Fruit fly (Drosophila melanogaster) whole organism, embryonic: Measurements from ENCODE around the gene CG14331.

Experiments
- CG5180 ChIP-seq: fragments of 200-800 bp; sonication (Bioruptor generic); optimal IDR thresholded peaks from 3 replicates; lab custom pipeline; 2017; ENCODE audit warnings: missing biosample characterization, missing genetic modification characterization, mild to moderate bottlenecking, moderate library complexity, missing genetic modification reagents
- Spps ChIP-seq: fragments of 200-800 bp; sonication (Bioruptor generic); optimal IDR thresholded peaks from 2 replicates; lab custom pipeline; 2018; ENCODE audit warnings: missing biosample characterization, mild to moderate bottlenecking, missing genetic modification characterization
- Taf1 ChIP-seq: fragments of 200-800 bp; sonication (Bioruptor generic); IDR thresholded peaks from 2 replicates; pipeline ENCODE4 v1.3.6; 2022; ENCODE audit warnings: missing biosample characterization, missing genetic modification characterization
- YL-1 ChIP-seq: fragments of 200-800 bp; sonication (Bioruptor generic); optimal IDR thresholded peaks from 3 replicates; lab custom pipeline; 2017; ENCODE audit warnings: missing biosample characterization, mild to moderate bottlenecking, missing genetic modification characterization
- ato ChIP-seq: fragments of 200-800 bp; sonication (Bioruptor generic); IDR thresholded peaks from 2 replicates; pipeline ENCODE4 v1.3.6; 2022; ENCODE audit warnings: missing biosample characterization, missing genetic modification characterization; ENCODE audit not compliant: partially characterized antibody
- ranshi ChIP-seq: fragments of 200-800 bp; sonication (Bioruptor generic); IDR thresholded peaks from 2 replicates; pipeline ENCODE4 v1.3.6; 2022; ENCODE audit warnings: missing biosample characterization, missing genetic modification characterization

DNA sequence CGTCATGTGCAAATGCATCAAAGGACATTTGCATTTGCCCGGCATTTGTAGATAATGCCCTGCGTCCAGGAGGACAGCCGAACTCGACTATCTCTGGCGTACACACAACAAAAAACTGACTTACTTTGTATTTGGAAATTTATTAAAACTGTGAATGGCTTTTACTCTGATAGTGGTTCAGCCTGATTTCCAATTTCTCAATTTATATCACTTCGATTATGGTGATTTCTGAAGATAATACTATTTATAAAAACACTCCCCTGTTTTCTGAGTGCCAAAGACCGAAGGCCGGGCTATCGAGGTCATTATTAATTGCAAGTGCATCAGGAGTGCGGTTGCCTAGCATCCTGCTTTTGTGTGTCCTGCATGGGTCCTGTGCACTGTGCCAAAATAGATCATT is 30.5 kb upstream of the CG14331 start:
- no peak for TF ChIP-seq Spps (tag; lab: Kevin White, UChicago)
- no peak for TF ChIP-seq YL-1 (GFP tag; lab: Kevin White, UChicago)
- no peak for TF ChIP-seq Taf1 (GFP tag; lab: Robert Waterston, UW)
- TF ChIP-seq ranshi, result no peak
- no peak for TF ChIP-seq ato (GFP tag; lab: Robert Waterston, UW)
- no peak for TF ChIP-seq CG5180 (GFP tag; lab: Kevin White, UChicago)
